Worm (Caenorhabditis elegans) whole organism, midembryonic: ENCODE data around the gene C06B3.6.

Experiments used
- T22C8.4 ChIP-seq: fragments of 200-800 bp; sonication (Bioruptor generic); IDR thresholded peaks from 2 replicates; pipeline ENCODE4 v1.3.6; 2022; ENCODE audit warnings: missing genetic modification characterization, missing compliant biosample characterization
- flt-1 ChIP-seq: fragments of 200-800 bp; sonication (Bioruptor generic); IDR thresholded peaks from 2 replicates; pipeline ENCODE4 v1.3.6; 2022; ENCODE audit warnings: missing genetic modification characterization, missing compliant biosample characterization
- klf-2 ChIP-seq: fragments of 200-800 bp; sonication (Bioruptor generic); conservative IDR thresholded peaks from 2 replicates; pipeline ENCODE4 v1.3.6; 2022; ENCODE audit warnings: missing genetic modification reagents, missing genetic modification characterization, missing compliant biosample characterization
- med-1 ChIP-seq: sonication (generic microtip); optimal IDR thresholded peaks from 2 replicates; lab custom pipeline; 2017; ENCODE audit warnings: missing genetic modification characterization, mild to moderate bottlenecking, missing compliant biosample characterization, antibody characterized with exemption, missing genetic modification reagents; ENCODE audit not compliant: insufficient read depth
- ref-1 ChIP-seq: fragments of 200-800 bp; sonication (Bioruptor generic); conservative IDR thresholded peaks from 2 replicates; pipeline ENCODE4 v1.3.6; 2022; ENCODE audit warnings: missing genetic modification reagents, missing genetic modification characterization, missing compliant biosample characterization
- tab-1 ChIP-seq: fragments of 200-800 bp; sonication (Bioruptor generic); IDR thresholded peaks from 2 replicates; pipeline ENCODE4 v1.3.6; 2022; ENCODE audit warnings: missing genetic modification characterization, missing compliant biosample characterization
- ztf-23 ChIP-seq: fragments of 200-800 bp; sonication (Bioruptor generic); IDR thresholded peaks from 2 replicates; pipeline ENCODE4 v1.3.6; 2022; ENCODE audit warnings: missing genetic modification reagents, missing genetic modification characterization, missing compliant biosample characterization
- ztf-29 ChIP-seq: fragments of 200-800 bp; sonication (Bioruptor generic); IDR thresholded peaks from 2 replicates; pipeline ENCODE4 v1.3.6; 2022; ENCODE audit warnings: missing genetic modification reagents, missing genetic modification characterization, missing compliant biosample characterization

DNA sequence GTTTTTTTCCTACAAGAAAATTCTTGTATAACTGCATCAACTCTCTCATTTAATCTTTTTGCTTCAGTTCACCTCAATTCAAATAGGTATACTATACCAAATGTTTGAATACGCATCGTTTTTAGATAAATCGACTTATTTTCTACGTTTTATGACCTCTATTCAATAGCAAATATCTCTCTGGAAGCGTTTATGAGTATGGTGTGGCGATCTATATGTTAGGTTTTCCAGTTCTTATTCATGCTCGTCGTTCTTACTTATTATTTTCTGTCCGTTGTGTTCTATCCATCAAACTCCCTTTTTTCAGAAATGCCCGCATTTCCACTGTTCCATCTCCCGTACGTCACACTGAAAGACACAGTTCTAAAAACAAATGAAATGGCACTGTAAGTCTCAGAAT, 28.2 kb downstream of the C06B3.6 start, which contains the start of gene T22G5.3:
- TF ChIP-seq T22C8.4 (GFP tag; lab: Robert Waterston, UW) (no peak), ztf-29 (GFP tag; lab: Robert Waterston, UW) (no peak), ztf-23 (GFP tag; lab: Robert Waterston, UW) (no peak), med-1 (no peak), flt-1 (GFP tag; lab: Robert Waterston, UW) (no peak), ref-1 (GFP tag; lab: Robert Waterston, UW) (no peak), tab-1 (GFP tag; lab: Robert Waterston, UW) (no peak), klf-2 (GFP tag; lab: Robert Waterston, UW) (no peak)
